Worm (Caenorhabditis elegans) whole organism, L4 larva: ENCODE data around the gene rrp-8.

Experiments used
- F10B5.3 ChIP-seq: sonication (generic microtip); optimal IDR thresholded peaks from 2 replicates; lab custom pipeline; 2016; ENCODE audit warnings: mild to moderate bottlenecking, missing genetic modification characterization, missing compliant biosample characterization
- aha-1 ChIP-seq: fragments of 150-350 bp; peaks from one replicate; lab custom pipeline; 2014; ENCODE audit warnings: missing biosample characterization, missing genetic modification characterization
- ama-1 ChIP-seq: fragments of 150-350 bp; optimal IDR thresholded peaks from 2 replicates; lab custom pipeline; 2014; ENCODE audit warnings: inconsistent platforms, mixed read lengths
- arid-1 ChIP-seq: fragments of 200-800 bp; sonication (Bioruptor generic); conservative IDR thresholded peaks from 2 replicates; pipeline ENCODE4 v1.3.6; 2022; ENCODE audit warnings: missing genetic modification reagents, missing genetic modification characterization, missing compliant biosample characterization
- ceh-20 ChIP-seq: fragments of 200-800 bp; sonication (Bioruptor generic); IDR thresholded peaks from 2 replicates; pipeline ENCODE4 v1.3.6; 2022; ENCODE audit warnings: missing genetic modification reagents, missing genetic modification characterization, missing compliant biosample characterization
- ctbp-1 ChIP-seq: fragments of 200-800 bp; sonication (Bioruptor generic); IDR thresholded peaks from 2 replicates; pipeline ENCODE4 v1.3.6; 2022; ENCODE audit warnings: missing genetic modification reagents, missing genetic modification characterization, missing compliant biosample characterization
- dpl-1 ChIP-seq: fragments of 150-350 bp; optimal IDR thresholded peaks from 2 replicates; lab custom pipeline; 2014; ENCODE audit warnings: missing biosample characterization, missing genetic modification reagents, missing genetic modification characterization
- dve-1 ChIP-seq: sonication (generic microtip); optimal IDR thresholded peaks from 2 replicates; lab custom pipeline; 2017; ENCODE audit warnings: antibody characterized with exemption, mild to moderate bottlenecking, missing genetic modification characterization, missing compliant biosample characterization; ENCODE audit not compliant: insufficient read depth
- egl-27 ChIP-seq: sonication (generic microtip); optimal IDR thresholded peaks from 3 replicates; lab custom pipeline; 2017; ENCODE audit warnings: missing biosample characterization, missing genetic modification reagents, missing genetic modification characterization
- egl-43 ChIP-seq: fragments of 200-800 bp; sonication (Bioruptor generic); IDR thresholded peaks from 2 replicates; pipeline ENCODE4 v1.3.6; 2022; ENCODE audit warnings: missing genetic modification reagents, missing genetic modification characterization, missing compliant biosample characterization
- hlh-11 ChIP-seq: fragments of 200-800 bp; sonication (Bioruptor generic); optimal IDR thresholded peaks from 2 replicates; lab custom pipeline; 2018; ENCODE audit warnings: mild to moderate bottlenecking, missing genetic modification characterization, missing compliant biosample characterization
- lin-13 ChIP-seq: fragments of 150-350 bp; optimal IDR thresholded peaks from 2 replicates; lab custom pipeline; 2014; ENCODE audit warnings: missing biosample characterization, missing genetic modification reagents, missing genetic modification characterization
- lin-38 ChIP-seq: fragments of 200-800 bp; sonication (Bioruptor generic); IDR thresholded peaks from 2 replicates; pipeline ENCODE4 v1.3.6; 2022; ENCODE audit warnings: missing genetic modification reagents, missing genetic modification characterization, missing compliant biosample characterization
- lir-3 ChIP-seq: sonication (generic microtip); optimal IDR thresholded peaks from 2 replicates; lab custom pipeline; 2016; ENCODE audit warnings: mild to moderate bottlenecking, missing genetic modification characterization, missing compliant biosample characterization
- lsy-2 ChIP-seq, 2 experiments: fragments of 150-350 bp in 1 of 2; sonication (generic microtip) in 1 of 2; optimal IDR thresholded peaks; 2 replicates each; lab custom pipeline; 2014 to 2017; ENCODE audit warnings: missing biosample characterization in 2 of 2, missing genetic modification characterization in 2 of 2
- madf-9 ChIP-seq: fragments of 200-800 bp; sonication (Bioruptor generic); conservative IDR thresholded peaks from 2 replicates; pipeline ENCODE4 v1.3.6; 2022; ENCODE audit warnings: missing genetic modification reagents, missing genetic modification characterization, missing compliant biosample characterization
- mdl-1 ChIP-seq, 2 experiments: fragments of 150-350 bp in 1 of 2; sonication (generic microtip) in 1 of 2; optimal IDR thresholded peaks; 2 replicates each; lab custom pipeline; 2014 to 2017; ENCODE audit warnings: missing biosample characterization in 2 of 2, missing genetic modification characterization in 2 of 2
- mdt-29 ChIP-seq: fragments of 200-800 bp; sonication (Bioruptor generic); IDR thresholded peaks from 2 replicates; pipeline ENCODE4 v1.3.6; 2022; ENCODE audit warnings: missing genetic modification reagents, missing genetic modification characterization, missing compliant biosample characterization
- mep-1 ChIP-seq: fragments of 150-350 bp; sonication (generic microtip); optimal IDR thresholded peaks from 3 replicates; lab custom pipeline; 2014; ENCODE audit warnings: missing biosample characterization, missing genetic modification characterization
- mes-2 ChIP-seq: sonication (generic microtip); optimal IDR thresholded peaks from 2 replicates; lab custom pipeline; 2016; ENCODE audit warnings: missing genotype, mild to moderate bottlenecking, missing genetic modification characterization, missing compliant biosample characterization; ENCODE audit not compliant: poor library complexity, severe bottlenecking
- mxl-2 ChIP-seq: fragments of 200-800 bp; sonication (Bioruptor generic); conservative IDR thresholded peaks from 2 replicates; pipeline ENCODE4 v1.3.6; 2022; ENCODE audit warnings: missing genetic modification reagents, missing genetic modification characterization, missing compliant biosample characterization
- nhr-11 ChIP-seq: fragments of 150-350 bp; optimal IDR thresholded peaks from 2 replicates; lab custom pipeline; 2014; ENCODE audit warnings: missing biosample characterization, missing genetic modification characterization
- nhr-111 ChIP-seq: fragments of 200-800 bp; sonication (Bioruptor generic); optimal IDR thresholded peaks from 2 replicates; lab custom pipeline; 2018; ENCODE audit warnings: mild to moderate bottlenecking, missing genetic modification characterization, missing compliant biosample characterization
- nhr-237 ChIP-seq: sonication (generic microtip); optimal IDR thresholded peaks from 2 replicates; lab custom pipeline; 2017; ENCODE audit warnings: missing biosample characterization, missing genetic modification characterization
- nhr-42 ChIP-seq: fragments of 200-800 bp; sonication (Bioruptor generic); IDR thresholded peaks from 2 replicates; pipeline ENCODE4 v1.3.6; 2022; ENCODE audit warnings: missing genetic modification characterization, missing compliant biosample characterization
- php-3 ChIP-seq: fragments of 200-800 bp; sonication (Bioruptor generic); IDR thresholded peaks from 2 replicates; pipeline ENCODE4 v1.3.6; 2022; ENCODE audit warnings: missing genetic modification reagents, missing genetic modification characterization, missing compliant biosample characterization
- sdz-12 ChIP-seq: fragments of 200-800 bp; sonication (Bioruptor generic); optimal IDR thresholded peaks from 2 replicates; lab custom pipeline; 2018; ENCODE audit warnings: mild to moderate bottlenecking, missing genetic modification characterization, missing compliant biosample characterization
- snpc-1.2 ChIP-seq: fragments of 200-800 bp; sonication (Bioruptor generic); IDR thresholded peaks from 2 replicates; pipeline ENCODE4 v1.3.6; 2022; ENCODE audit warnings: missing genetic modification reagents, missing genetic modification characterization, missing compliant biosample characterization
- snpc-4 ChIP-seq: fragments of 150-350 bp; optimal IDR thresholded peaks from 2 replicates; lab custom pipeline; 2014; ENCODE audit warnings: missing biosample characterization, missing genetic modification characterization
- spr-1 ChIP-seq: sonication (generic microtip); optimal IDR thresholded peaks from 2 replicates; lab custom pipeline; 2016; ENCODE audit warnings: mild to moderate bottlenecking, missing genetic modification characterization, missing compliant biosample characterization
- tra-1 ChIP-seq: fragments of 200-800 bp; sonication (Bioruptor generic); IDR thresholded peaks from 2 replicates; pipeline ENCODE4 v1.3.6; 2022; ENCODE audit warnings: missing genetic modification reagents, missing genetic modification characterization, missing compliant biosample characterization
- unc-130 ChIP-seq: sonication (generic microtip); optimal IDR thresholded peaks from 2 replicates; lab custom pipeline; 2016; ENCODE audit warnings: missing genetic modification reagents, missing genetic modification characterization, missing compliant biosample characterization
- unc-62 ChIP-seq, 3 experiments: fragments of 150-350 bp in 1 of 3; sonication (generic microtip); optimal IDR thresholded peaks in 2 of 3; peaks in 1 of 3; 1 replicate in 1 of 3; 2 replicates in 2 of 3; lab custom pipeline; 2014 to 2017; ENCODE audit warnings: missing biosample characterization in 3 of 3, missing genetic modification characterization in 3 of 3, missing genetic modification reagents in 3 of 3, missing genotype in 1 of 3

rrp-8 gene

DNA sequence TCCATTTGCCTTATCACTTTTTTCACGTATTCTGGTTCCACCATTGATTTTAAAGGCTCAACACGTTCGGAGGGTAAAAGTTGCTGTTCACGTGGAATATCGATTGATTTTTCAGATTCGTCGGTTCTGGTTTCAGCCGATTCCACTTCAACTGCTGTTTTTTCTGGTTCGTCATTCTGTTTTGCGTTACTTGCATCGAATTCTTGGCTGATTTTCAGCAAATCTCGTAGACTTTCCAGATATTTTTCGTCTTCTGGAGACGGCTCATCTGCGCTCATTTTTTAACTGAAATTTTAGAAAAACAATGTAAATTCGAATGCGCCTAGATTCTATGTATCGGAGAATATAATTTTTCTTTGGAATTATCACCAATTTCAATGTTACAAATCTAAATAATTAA, 23.3 kb downstream of the rrp-8 start, which contains the start of gene eri-1:
eri-1 (minus strand) TSS at position 285 of the 400 bp plus-strand sequence.
- TF ChIP-seq aha-1 (tag; lab: Kevin White, UChicago) (peak; percentile 13), mdt-29 (GFP tag; lab: Robert Waterston, UW) (0 out of 2 replicates have a peak, but pooled peaks have one; percentile 12), ama-1 (lab: Kevin White, UChicago) (peak; percentile 6), arid-1 (no peak), nhr-237 (tag; lab: Kevin White, UChicago) (no peak), madf-9 (no peak), mes-2 (tag; lab: Kevin White, UChicago) (peak; percentile 0), spr-1 (no peak), snpc-1.2 (peak; percentile 24; the same call in 1 of the 2 replicates)

ce11 chrIV:420686-421085, 24.3 kb downstream of the rrp-8 start:
- TF ChIP-seq hlh-11 (tag; lab: Kevin White, UChicago): no peak
- 0 out of 2 replicates have a peak, but pooled peaks have one; percentile 38 for TF ChIP-seq egl-43
- TF ChIP-seq lin-38 (GFP tag; lab: Robert Waterston, UW): no peak
- TF ChIP-seq, all 104 proteins: peak for 1

DNA sequence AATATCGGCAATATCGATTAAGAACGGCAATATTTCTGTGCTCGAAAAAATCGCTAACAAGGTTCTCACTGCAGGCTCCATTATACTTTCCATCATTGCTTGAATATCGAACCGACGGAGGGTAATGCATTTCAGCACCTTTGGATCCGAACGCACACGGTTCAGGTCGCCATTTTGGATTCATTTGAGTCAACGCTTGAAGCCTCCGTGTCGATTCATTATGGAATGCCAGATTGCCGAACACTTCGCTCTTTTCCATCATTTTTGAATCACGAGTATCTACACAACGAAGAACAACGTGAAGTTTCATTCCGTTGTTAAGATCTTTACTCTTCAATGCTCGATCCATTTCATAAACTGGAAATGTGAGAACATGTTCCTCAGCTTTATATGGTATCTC, 25.8 kb downstream of the rrp-8 start:
- TF ChIP-seq aha-1 (tag; lab: Kevin White, UChicago) (peak; percentile 93), lir-3 (no peak), unc-62 (GFP tag; optimal IDR thresholded peaks at IDR 0.05 in 1 of 2; lab: Kevin White, UChicago) (peak in 1 of 2 experiments; percentile 19), unc-62 (tag; optimal IDR thresholded peaks at IDR 0.05; lab: Kevin White, UChicago) (no peak)

DNA sequence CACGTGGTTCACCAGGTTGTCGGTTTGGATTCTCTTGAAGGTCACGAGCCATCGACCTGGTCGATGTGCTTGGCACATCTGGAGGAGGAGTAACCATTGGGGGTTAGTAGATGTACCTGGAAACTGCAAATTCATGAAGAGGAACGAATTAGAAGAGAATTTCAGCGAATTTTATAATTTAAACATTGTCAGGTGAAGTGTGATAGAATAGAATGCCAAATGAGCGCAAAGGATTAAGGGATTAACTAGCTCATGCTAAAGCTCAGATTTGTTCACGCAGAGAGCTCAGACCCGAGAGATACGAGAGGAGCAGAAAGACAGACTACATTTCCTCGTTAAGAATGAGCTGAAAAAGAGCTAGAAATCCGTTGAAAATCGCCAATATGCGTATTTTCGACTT, 28.7 kb downstream of the rrp-8 start, which contains the start of gene daf-18:
daf-18 (minus strand) TSS at position 126 of the 400 bp plus-strand sequence.
- TF ChIP-seq snpc-4 (tag; lab: Kevin White, UChicago): no peak
- no peak for TF ChIP-seq egl-27 (tag; lab: Kevin White, UChicago)
- TF ChIP-seq F10B5.3 (tag; lab: Kevin White, UChicago): no peak
- no peak for TF ChIP-seq nhr-111 (GFP tag; lab: Kevin White, UChicago)
- TF ChIP-seq nhr-11 (tag; lab: Kevin White, UChicago): no peak
- TF ChIP-seq nhr-42 (GFP tag; lab: Robert Waterston, UW): no peak
- TF ChIP-seq mxl-2 (GFP tag; lab: Robert Waterston, UW): no peak
- no peak for TF ChIP-seq ctbp-1
- no peak for TF ChIP-seq php-3 (GFP tag; lab: Robert Waterston, UW)
- TF ChIP-seq ceh-20 (GFP tag; lab: Robert Waterston, UW): no peak

DNA sequence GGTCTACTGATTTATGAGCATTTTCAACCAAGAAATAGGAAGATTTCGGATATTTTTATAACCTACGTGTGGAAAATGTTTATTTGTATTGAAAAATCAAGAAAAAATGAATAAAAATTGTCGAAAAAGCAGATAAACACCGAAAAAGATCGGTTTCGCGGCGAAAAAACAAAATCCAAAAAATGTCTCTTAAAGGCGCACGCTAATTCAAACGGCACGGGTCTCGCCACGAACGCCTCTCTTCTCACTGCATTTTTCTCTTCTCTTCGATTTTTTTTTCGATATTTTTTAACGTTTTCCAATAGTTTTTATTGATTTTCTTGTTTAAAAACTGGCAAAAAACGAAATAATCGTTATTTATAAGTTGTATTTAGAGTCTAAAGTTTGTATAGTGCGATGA, 29.2 kb downstream of the rrp-8 start:
- TF ChIP-seq lir-3: no peak
- TF ChIP-seq dve-1 (tag; lab: Kevin White, UChicago): peak; percentile 1
- TF ChIP-seq mes-2 (tag; lab: Kevin White, UChicago): peak; percentile 71
- peak; percentile 38 for TF ChIP-seq lin-13
- peak; percentile 54 for TF ChIP-seq lin-38 (GFP tag; lab: Robert Waterston, UW)
- no peak for TF ChIP-seq mdl-1 (tag; optimal IDR thresholded peaks at IDR 0.05; lab: Kevin White, UChicago)
- TF ChIP-seq tra-1 (GFP tag; lab: Robert Waterston, UW): no peak
- peak; percentile 67 for TF ChIP-seq dpl-1 (GFP tag; lab: Kevin White, UChicago)
- no peak for TF ChIP-seq sdz-12 (GFP tag; lab: Kevin White, UChicago)
- peak; percentile 5 for TF ChIP-seq unc-130 (GFP tag; lab: Kevin White, UChicago)
- TF ChIP-seq lsy-2 (tag; optimal IDR thresholded peaks at IDR 0.05; lab: Kevin White, UChicago): peak in 1 of 2 experiments; percentile 75
- TF ChIP-seq aha-1 (tag; lab: Kevin White, UChicago): peak; percentile 64
- peak; percentile 25 for TF ChIP-seq ama-1 (lab: Kevin White, UChicago)
- TF ChIP-seq mep-1 (tag; lab: Kevin White, UChicago): peak; percentile 55
- no peak for TF ChIP-seq F10B5.3 (tag; lab: Kevin White, UChicago)
